Worm (Caenorhabditis elegans): ENCODE results near the gene Y71G10AR.4.
"Not testable (repeated sequence)": the region's sequence is repeated elsewhere in the genome, so short reads cannot be mapped to it uniquely, and the experiment has no call there.

DNA sequence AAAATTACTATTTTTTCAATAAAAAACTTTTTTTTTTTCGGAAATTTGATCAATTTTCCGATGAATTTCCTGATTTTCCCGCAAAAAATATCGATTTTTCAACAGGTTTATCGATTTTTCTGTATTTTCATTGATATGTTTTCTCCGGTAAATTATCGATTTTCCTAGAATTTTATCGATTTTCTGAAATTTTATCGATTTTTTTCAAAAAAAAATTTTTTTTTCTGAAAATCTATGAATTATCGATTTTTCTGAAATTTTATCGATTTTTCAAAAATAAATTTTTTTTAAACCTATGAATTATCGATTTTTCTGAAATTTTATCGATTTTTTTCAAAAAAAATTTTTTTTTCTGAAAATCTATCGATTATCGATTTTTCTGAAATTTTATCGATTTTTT, 32.9 kb downstream of the Y71G10AR.4 start:
- TF ChIP-seq lin-15B (tag; optimal IDR thresholded peaks at IDR 0.05); nfya-1 (tag; optimal IDR thresholded peaks at IDR 0.05; ENCODE audit: insufficient read depth); ama-1 (optimal IDR thresholded peaks at IDR 0.05); lin-39 (tag; optimal IDR thresholded peaks at IDR 0.05); nhr-25 (tag; optimal IDR thresholded peaks at IDR 0.05); zag-1 (tag; optimal IDR thresholded peaks at IDR 0.05); skn-1 (tag; optimal IDR thresholded peaks at IDR 0.05); elt-3 (tag; optimal IDR thresholded peaks at IDR 0.05); nhr-67 (tag; optimal IDR thresholded peaks at IDR 0.05); R02D3.7 (tag; optimal IDR thresholded peaks at IDR 0.05); pha-4 (tag; optimal IDR thresholded peaks at IDR 0.05): not testable (repeated sequence)
